Fruit fly (Drosophila melanogaster): ENCODE measurements around the gene CG18789.

Gene CG18789

DNA sequence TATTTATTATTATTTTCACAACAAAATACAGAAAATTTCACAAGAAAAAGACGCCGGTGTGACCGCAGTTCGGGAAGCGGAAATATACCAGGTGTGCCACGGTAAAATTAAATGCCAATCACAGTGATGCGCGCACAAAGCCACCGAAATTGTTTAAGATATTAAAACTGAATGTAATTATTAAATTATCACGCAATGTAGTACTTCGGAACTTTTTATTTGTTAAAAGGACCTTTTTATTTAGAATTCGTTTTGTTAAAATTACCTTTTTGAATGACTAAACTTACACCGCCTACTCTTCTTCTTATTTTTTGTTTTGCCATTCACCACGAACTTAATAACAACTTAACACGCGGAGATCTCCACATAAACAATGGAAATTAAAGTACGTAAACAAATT, 7.3 kb downstream of the CG18789 start, which contains the start of the genes CG6686 and CG34163 (continued):
- peak; percentile 91 for TF ChIP-seq Ets65A (GFP tag)
- peak; percentile 2 for TF ChIP-seq CG2202 (tag; optimal IDR thresholded peaks at IDR 0.05)
- peak; percentile 45; the same call in 1 of the 4 replicates for TF ChIP-seq Gug (GFP tag; IDR thresholded peaks at IDR 0.05)
- TF ChIP-seq bab2 (GFP tag; optimal IDR thresholded peaks at IDR 0.05) = peak; percentile 41
- TF ChIP-seq CG10209 (GFP tag; optimal IDR thresholded peaks at IDR 0.05) = no peak
- peak; percentile 11 for TF ChIP-seq pnt (GFP tag; optimal IDR thresholded peaks at IDR 0.05)
- TF ChIP-seq chn (GFP tag; optimal IDR thresholded peaks at IDR 0.05) = peak; percentile 21
- TF ChIP-seq grau (tag; optimal IDR thresholded peaks at IDR 0.05) = peak; percentile 33
- TF ChIP-seq Ssrp (tag; optimal IDR thresholded peaks at IDR 0.05) = no peak
- TF ChIP-seq CG10979 (tag; optimal IDR thresholded peaks at IDR 0.05) = peak; percentile 34
- peak; percentile 86 for TF ChIP-seq sens (GFP tag)
- TF ChIP-seq ase (GFP tag; IDR thresholded peaks at IDR 0.05) = no peak
- peak; percentile 36 for TF ChIP-seq B-H2 (GFP tag; optimal IDR thresholded peaks at IDR 0.05)
- TF ChIP-seq CG30403 (GFP tag; optimal IDR thresholded peaks at IDR 0.05) = peak; percentile 69
- no peak for TF ChIP-seq CG10431 (GFP tag; optimal IDR thresholded peaks at IDR 0.05)
- TF ChIP-seq CG3847 (GFP tag; IDR thresholded peaks at IDR 0.05) = 0 out of 2 replicates have a peak, but pooled peaks have one; percentile 24
- TF ChIP-seq CG1602 (GFP tag; optimal IDR thresholded peaks at IDR 0.05) = no peak
- TF ChIP-seq ci (GFP tag; IDR thresholded peaks at IDR 0.05) = no peak
- no peak for TF ChIP-seq oc (tag; optimal IDR thresholded peaks at IDR 0.05)
- no peak for TF ChIP-seq pb (GFP tag; optimal IDR thresholded peaks at IDR 0.05)
- no peak for TF ChIP-seq zen2 (GFP tag; IDR thresholded peaks at IDR 0.05; ENCODE audit: partially characterized antibody)
- TF ChIP-seq nerfin-2 (GFP tag; IDR thresholded peaks at IDR 0.05; ENCODE audit: partially characterized antibody) = no peak
- TF ChIP-seq prd (optimal IDR thresholded peaks at IDR 0.05) = no peak
- TF ChIP-seq prd (GFP tag; IDR thresholded peaks at IDR 0.05) = peak; percentile 46; the same call in 1 of the 3 replicates
- 0 out of 2 replicates have a peak, but pooled peaks have one; percentile 12 for TF ChIP-seq amos (GFP tag; IDR thresholded peaks at IDR 0.05; ENCODE audit: partially characterized antibody)
- 0 out of 2 replicates have a peak, but pooled peaks have one; percentile 27 for TF ChIP-seq CG6689 (GFP tag; IDR thresholded peaks at IDR 0.05)
- TF ChIP-seq CG9437 (GFP tag; optimal IDR thresholded peaks at IDR 0.05) = peak; percentile 61
- TF ChIP-seq CG8281 (tag; optimal IDR thresholded peaks at IDR 0.05) = no peak
- peak; percentile 27; the same call in 1 of the 2 replicates for TF ChIP-seq Xrp1 (GFP tag; IDR thresholded peaks at IDR 0.05)
- no peak for TF ChIP-seq TFAM (GFP tag; optimal IDR thresholded peaks at IDR 0.05)
- peak; percentile 35 for TF ChIP-seq NfI (GFP tag; optimal IDR thresholded peaks at IDR 0.05)
- peak; percentile 7 for TF ChIP-seq CG3838 (GFP tag; optimal IDR thresholded peaks at IDR 0.05)
- TF ChIP-seq CG17186 (GFP tag; optimal IDR thresholded peaks at IDR 0.05) = peak; percentile 88
- TF ChIP-seq CG6683 (GFP tag; optimal IDR thresholded peaks at IDR 0.05) = no peak
- TF ChIP-seq HmgZ (tag; optimal IDR thresholded peaks at IDR 0.05) = peak; percentile 38
- TF ChIP-seq CG2120 (GFP tag; optimal IDR thresholded peaks at IDR 0.05) = peak; percentile 76
- TF ChIP-seq CoRest (tag; optimal IDR thresholded peaks at IDR 0.05) = peak; percentile 62
- TF ChIP-seq CG18262 (tag; optimal IDR thresholded peaks at IDR 0.05) = peak; percentile 24
- no peak for TF ChIP-seq cas (GFP tag; IDR thresholded peaks at IDR 0.05)
- TF ChIP-seq CG3726 (GFP tag; IDR thresholded peaks at IDR 0.05) = no peak
- TF ChIP-seq Max (GFP tag; optimal IDR thresholded peaks at IDR 0.05) = peak; percentile 78
- TF ChIP-seq lov (optimal IDR thresholded peaks at IDR 0.05) = no peak
- no peak for TF ChIP-seq lov (GFP tag; IDR thresholded peaks at IDR 0.05)
- no peak for TF ChIP-seq abd-A (tag; optimal IDR thresholded peaks at IDR 0.05)
- peak in 1 of 2 experiments; percentile 54 for TF ChIP-seq Hr51 (GFP tag; optimal IDR thresholded peaks at IDR 0.05)
- TF ChIP-seq CG33557 (GFP tag; optimal IDR thresholded peaks at IDR 0.05) = peak; percentile 32
- TF ChIP-seq Lpt (GFP tag; optimal IDR thresholded peaks at IDR 0.05) = no peak
- TF ChIP-seq Rfx (GFP tag; IDR thresholded peaks at IDR 0.05) = no peak
- TF ChIP-seq CG4424 (GFP tag; optimal IDR thresholded peaks at IDR 0.05) = peak; percentile 25
- TF ChIP-seq CG30020 (tag; optimal IDR thresholded peaks at IDR 0.05) = peak; percentile 29
- no peak for TF ChIP-seq CG7987 (GFP tag; optimal IDR thresholded peaks at IDR 0.05)
